Worm (Caenorhabditis elegans) whole organism, L2 larva: Measurements from ENCODE around the gene C33G8.2.

Experiments used
- ZK546.5 ChIP-seq: sonication (generic microtip); optimal IDR thresholded peaks from 2 replicates; lab custom pipeline; 2017; ENCODE audit warnings: missing biosample characterization, missing genetic modification characterization
- ceh-82 ChIP-seq: fragments of 150-350 bp; optimal IDR thresholded peaks from 2 replicates; lab custom pipeline; 2014; ENCODE audit warnings: missing biosample characterization, missing genetic modification characterization
- mbf-1 ChIP-seq: sonication (generic microtip); optimal IDR thresholded peaks from 2 replicates; lab custom pipeline; 2017; ENCODE audit warnings: missing biosample characterization, missing genetic modification characterization
- mdl-1 ChIP-seq, 2 experiments: fragments of 150-350 bp in 1 of 2; sonication (generic microtip) in 1 of 2; optimal IDR thresholded peaks; 2 replicates each; lab custom pipeline; 2017; ENCODE audit warnings: missing biosample characterization in 2 of 2, missing genetic modification characterization in 2 of 2
- nhr-11 ChIP-seq: fragments of 150-350 bp; optimal IDR thresholded peaks from 2 replicates; lab custom pipeline; 2014; ENCODE audit warnings: missing biosample characterization, missing genetic modification characterization
- nhr-12 ChIP-seq: fragments of 150-350 bp; optimal IDR thresholded peaks from 2 replicates; lab custom pipeline; 2014; ENCODE audit warnings: missing biosample characterization, missing genetic modification characterization
- skn-1 ChIP-seq: sonication (generic microtip); optimal IDR thresholded peaks from 2 replicates; lab custom pipeline; 2017; ENCODE audit warnings: missing biosample characterization, missing genetic modification characterization
- sma-9 ChIP-seq, 2 experiments: fragments of 150-350 bp in 1 of 2; sonication (generic microtip) in 1 of 2; optimal IDR thresholded peaks; 2 replicates each; lab custom pipeline; 2014 to 2016; ENCODE audit warnings: missing genetic modification characterization in 2 of 2, mild to moderate bottlenecking in 1 of 2, missing biosample characterization in 1 of 2, missing compliant biosample characterization in 1 of 2, missing genetic modification reagents in 1 of 2, moderate library complexity in 1 of 2
- unc-62 ChIP-seq: fragments of 150-350 bp; optimal IDR thresholded peaks from 2 replicates; lab custom pipeline; 2014; ENCODE audit warnings: missing biosample characterization, missing genetic modification reagents, missing genetic modification characterization
- ztf-11 ChIP-seq: sonication (generic microtip); optimal IDR thresholded peaks from 2 replicates; lab custom pipeline; 2017; ENCODE audit warnings: missing biosample characterization, missing genetic modification characterization

DNA sequence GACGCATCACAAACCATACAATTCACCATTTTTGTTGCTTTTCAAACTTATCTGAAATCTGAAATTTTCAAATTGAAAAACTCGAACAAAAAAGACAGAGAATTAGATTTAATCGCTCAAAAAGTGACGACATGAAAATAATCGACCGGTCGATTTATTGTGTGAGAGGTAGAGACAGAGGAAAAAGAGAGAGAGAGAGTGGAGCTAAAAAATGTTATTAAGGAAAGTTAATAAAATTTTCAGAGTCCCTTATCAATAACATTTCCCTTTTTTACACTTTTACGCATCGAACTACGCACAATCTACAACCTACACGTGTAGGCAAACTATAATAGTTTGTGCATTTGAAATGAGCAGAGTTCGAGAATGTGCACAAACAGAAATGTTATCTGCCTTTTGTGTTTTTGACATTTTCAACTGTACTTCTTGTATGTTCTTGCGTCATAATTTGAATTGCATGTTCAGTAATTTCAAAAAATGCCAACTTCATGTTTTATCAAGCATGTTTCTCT lies 12.5 kb upstream of the C33G8.2 start, which contains the start of gene nhr-107:
- TF ChIP-seq skn-1 (no peak), mbf-1 (tag; lab: Kevin White, UChicago) (no peak), nhr-11 (tag; lab: Kevin White, UChicago) (no peak), unc-62 (no peak), ZK546.5 (tag; lab: Kevin White, UChicago) (no peak), ceh-82 (tag; lab: Kevin White, UChicago) (no peak), nhr-12 (tag; lab: Kevin White, UChicago) (no peak), sma-9 (GFP tag; optimal IDR thresholded peaks at IDR 0.05; lab: Kevin White, UChicago) (peak; percentile 27), sma-9 (tag; optimal IDR thresholded peaks at IDR 0.05; lab: Kevin White, UChicago) (no peak), ztf-11 (tag; lab: Kevin White, UChicago) (no peak), mdl-1 (tag; optimal IDR thresholded peaks at IDR 0.05; lab: Kevin White, UChicago) (no peak)
